Fruit fly (Drosophila melanogaster): ENCODE measurements around the gene CG31975.

Gene CG31975

DNA sequence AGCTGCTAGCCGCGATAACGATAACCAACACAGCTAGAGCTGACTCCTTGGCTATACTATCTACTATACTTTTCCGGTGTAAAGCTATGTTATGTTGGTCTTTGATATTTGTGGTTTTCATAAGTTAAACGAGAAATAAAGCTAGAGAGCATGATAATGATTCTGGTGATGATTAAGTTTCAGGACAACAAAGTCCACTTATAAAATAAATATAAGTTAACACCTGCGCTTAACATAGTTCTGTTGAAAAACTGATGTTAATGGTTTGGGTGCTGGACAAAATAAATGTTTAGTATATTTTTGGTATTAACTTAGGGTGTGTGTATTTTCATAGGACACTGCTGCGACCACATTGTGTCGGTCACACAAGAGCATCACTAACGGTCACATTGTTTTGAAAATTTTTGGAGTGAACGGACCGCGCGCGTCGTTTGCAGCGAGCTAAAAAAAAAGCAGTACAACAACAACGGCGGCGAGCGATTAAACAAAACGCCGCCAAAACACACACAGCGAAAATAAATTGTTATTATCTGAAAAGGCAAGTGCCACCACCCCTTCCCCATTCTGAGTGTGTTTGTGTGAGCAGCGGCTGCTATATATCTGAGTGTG lies 18.0 kb upstream of the CG31975 start, which contains the start of the genes CG33635 and spen (continued):
- TF ChIP-seq CG6854 (GFP tag; optimal IDR thresholded peaks at IDR 0.05): peak; percentile 57
- no peak for TF ChIP-seq CG1602 (GFP tag; optimal IDR thresholded peaks at IDR 0.05)
- TF ChIP-seq gcm (GFP tag; optimal IDR thresholded peaks at IDR 0.05): no peak
- TF ChIP-seq CG31441 (GFP tag; IDR thresholded peaks at IDR 0.05): no peak
- no peak for TF ChIP-seq CG6813 (GFP tag; optimal IDR thresholded peaks at IDR 0.05)
- no peak for TF ChIP-seq Ets65A (GFP tag)
- TF ChIP-seq CG13894 (tag; optimal IDR thresholded peaks at IDR 0.05): peak; percentile 74
- peak; percentile 88 for TF ChIP-seq CG34376 (GFP tag; optimal IDR thresholded peaks at IDR 0.05)
- no peak for TF ChIP-seq ato (GFP tag; IDR thresholded peaks at IDR 0.05; ENCODE audit: partially characterized antibody)
- TF ChIP-seq onecut (GFP tag; IDR thresholded peaks at IDR 0.05): peak; percentile 61
- peak; percentile 47 for TF ChIP-seq nerfin-1 (tag; optimal IDR thresholded peaks at IDR 0.05)
- TF ChIP-seq CG8944 (GFP tag; optimal IDR thresholded peaks at IDR 0.05): no peak
- TF ChIP-seq bsh (GFP tag; optimal IDR thresholded peaks at IDR 0.05): peak in 1 of 2 experiments; percentile 2
- TF ChIP-seq org-1 (GFP tag; optimal IDR thresholded peaks at IDR 0.05): peak; percentile 44
- TF ChIP-seq Stat92E (GFP tag; optimal IDR thresholded peaks at IDR 0.05): peak in 1 of 3 experiments; percentile 37
- peak; percentile 38 for TF ChIP-seq Dp (GFP tag; optimal IDR thresholded peaks at IDR 0.05)
- TF ChIP-seq NFAT (GFP tag; IDR thresholded peaks at IDR 0.05): no peak
- peak; percentile 28 for TF ChIP-seq gro (GFP tag; optimal IDR thresholded peaks at IDR 0.05)
- peak; percentile 51 for TF ChIP-seq Sry-δ (GFP tag; optimal IDR thresholded peaks at IDR 0.05)
- peak; percentile 71 for TF ChIP-seq BtbVII (GFP tag; optimal IDR thresholded peaks at IDR 0.05)
- TF ChIP-seq trem (tag; optimal IDR thresholded peaks at IDR 0.05): peak; percentile 82
- TF ChIP-seq pzg (GFP tag; optimal IDR thresholded peaks at IDR 0.05): peak; percentile 97
- TF ChIP-seq Six4 (GFP tag; optimal IDR thresholded peaks at IDR 0.05): no peak
- TF ChIP-seq p53 (GFP tag; optimal IDR thresholded peaks at IDR 0.05): peak; percentile 3
- TF ChIP-seq mam (GFP tag; optimal IDR thresholded peaks at IDR 0.05): no peak
- TF ChIP-seq oc (tag; optimal IDR thresholded peaks at IDR 0.05): peak; percentile 43
- TF ChIP-seq crp (GFP tag; optimal IDR thresholded peaks at IDR 0.05): peak in 1 of 2 experiments; percentile 39
- no peak for TF ChIP-seq CG14860 (GFP tag; IDR thresholded peaks at IDR 0.05; ENCODE audit: partially characterized antibody)
- TF ChIP-seq nau (GFP tag; optimal IDR thresholded peaks at IDR 0.05): peak; percentile 26
- TF ChIP-seq CG7928 (GFP tag; optimal IDR thresholded peaks at IDR 0.05): no peak
- TF ChIP-seq CG3407 (GFP tag; optimal IDR thresholded peaks at IDR 0.05): peak; percentile 76
- no peak for TF ChIP-seq CG32772 (GFP tag; IDR thresholded peaks at IDR 0.05)
- TF ChIP-seq run (tag; optimal IDR thresholded peaks at IDR 0.05): peak; percentile 66
- no peak for TF ChIP-seq croc (GFP tag; conservative IDR thresholded peaks at IDR 0.05)
- TF ChIP-seq CG13624 (GFP tag; optimal IDR thresholded peaks at IDR 0.05): peak; percentile 17
- peak; percentile 80 for TF ChIP-seq sens (GFP tag)
- no peak for TF ChIP-seq en (GFP tag; optimal IDR thresholded peaks at IDR 0.05)
- no peak for TF ChIP-seq CG11560 (tag; IDR thresholded peaks at IDR 0.05)
- TF ChIP-seq Drgx (GFP tag; IDR thresholded peaks at IDR 0.05): no peak
- no peak for TF ChIP-seq Atf6 (GFP tag; IDR thresholded peaks at IDR 0.05)
- no peak for TF ChIP-seq Mad (GFP tag; optimal IDR thresholded peaks at IDR 0.05)
- TF ChIP-seq Deaf1 (tag; optimal IDR thresholded peaks at IDR 0.05): peak; percentile 11
- no peak for TF ChIP-seq dysf (GFP tag; IDR thresholded peaks at IDR 0.05)
- TF ChIP-seq CrebB (tag; optimal IDR thresholded peaks at IDR 0.05): peak; percentile 58
- TF ChIP-seq E2f1 (GFP tag; IDR thresholded peaks at IDR 0.05): no peak
- TF ChIP-seq CG15601 (tag; optimal IDR thresholded peaks at IDR 0.05): peak; percentile 59
- TF ChIP-seq Atf-2 (GFP tag; optimal IDR thresholded peaks at IDR 0.05): no peak
- TF ChIP-seq Fer3 (tag; optimal IDR thresholded peaks at IDR 0.05): peak; percentile 18
- TF ChIP-seq CG9797 (GFP tag; optimal IDR thresholded peaks at IDR 0.05): peak; percentile 96
- TF ChIP-seq sd (tag; optimal IDR thresholded peaks at IDR 0.05): peak; percentile 52
